Worm (Caenorhabditis elegans): Measurements from ENCODE around the gene Y53G8B.1.

- TF ChIP-seq him-1 (tag; optimal IDR thresholded peaks at IDR 0.05) = no peak
- no peak for TF ChIP-seq dao-5 (tag; optimal IDR thresholded peaks at IDR 0.05)
- TF ChIP-seq W03F9.2 (tag; optimal IDR thresholded peaks at IDR 0.05) = no peak
Measured at ce11 chrIII:3171382-3171781, 42.3 kb downstream of the Y53G8B.1 start, which contains the start of gene R148.4.
